Fruit fly (Drosophila melanogaster) whole organism, embryonic: ENCODE data around the gene Cpr76Bc.
"Not testable (repeated sequence)": the region's sequence is repeated elsewhere in the genome, so short reads cannot be mapped to it uniquely, and the experiment has no call there.

ENCODE experiments used
- Abd-B ChIP-seq: fragments of 200-800 bp; sonication (Bioruptor generic); optimal IDR thresholded peaks from 2 replicates; lab custom pipeline; 2018; ENCODE audit warnings: missing biosample characterization, mild to moderate bottlenecking, missing genetic modification characterization, moderate library complexity
- CG10565 ChIP-seq: fragments of 200-800 bp; sonication (Bioruptor generic); optimal IDR thresholded peaks from 3 replicates; lab custom pipeline; 2016; ENCODE audit warnings: missing biosample characterization, mild to moderate bottlenecking, missing genetic modification characterization
- CG13287 ChIP-seq: fragments of 200-800 bp; sonication (Bioruptor generic); IDR thresholded peaks from 2 replicates; pipeline ENCODE4 v1.3.6; 2022; ENCODE audit warnings: missing biosample characterization, missing genetic modification characterization; ENCODE audit not compliant: partially characterized antibody
- CG14860 ChIP-seq: fragments of 200-800 bp; sonication (Bioruptor generic); IDR thresholded peaks from 3 replicates; pipeline ENCODE4 v1.3.6; 2022; ENCODE audit warnings: missing biosample characterization, missing genetic modification characterization; ENCODE audit not compliant: partially characterized antibody
- CG17612 ChIP-seq: fragments of 200-800 bp; sonication (Bioruptor generic); IDR thresholded peaks from 2 replicates; pipeline ENCODE4 v1.3.6; 2022; ENCODE audit warnings: missing biosample characterization, missing genetic modification characterization
- CG18011 ChIP-seq: fragments of 200-800 bp; sonication (Bioruptor generic); optimal IDR thresholded peaks from 2 replicates; lab custom pipeline; 2017; ENCODE audit warnings: missing biosample characterization, missing genetic modification characterization, mild to moderate bottlenecking, moderate library complexity, missing genotype
- CG18262 ChIP-seq: fragments of 200-800 bp; optimal IDR thresholded peaks from 3 replicates; lab custom pipeline; 2019; ENCODE audit warnings: missing biosample characterization, mild to moderate bottlenecking, missing genetic modification characterization, moderate library complexity
- CG2199 ChIP-seq: fragments of 200-800 bp; sonication (Bioruptor generic); IDR thresholded peaks from 3 replicates; pipeline ENCODE4 v1.3.6; 2022; ENCODE audit warnings: missing biosample characterization, missing genetic modification characterization
- CG30020 ChIP-seq: fragments of 200-800 bp; optimal IDR thresholded peaks from 2 replicates; lab custom pipeline; 2019; ENCODE audit warnings: missing biosample characterization, mild to moderate bottlenecking, missing genetic modification characterization, moderate library complexity
- CG3163 ChIP-seq: fragments of 200-800 bp; sonication (Bioruptor generic); optimal IDR thresholded peaks from 3 replicates; lab custom pipeline; 2016; ENCODE audit warnings: missing biosample characterization, missing genetic modification characterization
- CG8290 ChIP-seq, 3 experiments: fragments of 200-800 bp; sonication (Bioruptor generic); optimal IDR thresholded peaks; 2 replicates each; lab custom pipeline; 2016 to 2019; ENCODE audit warnings: missing biosample characterization in 3 of 3, missing genetic modification characterization in 3 of 3, mild to moderate bottlenecking in 2 of 3, moderate library complexity in 1 of 3
- CTCF ChIP-seq: fragments of 200-800 bp; sonication (Bioruptor generic); optimal IDR thresholded peaks from 2 replicates; lab custom pipeline; 2017; ENCODE audit warnings: missing biosample characterization, mild to moderate bottlenecking, missing genetic modification characterization, moderate library complexity
- Camta ChIP-seq: fragments of 200-800 bp; sonication (Bioruptor generic); optimal IDR thresholded peaks from 2 replicates; lab custom pipeline; 2016; ENCODE audit warnings: missing biosample characterization, missing genetic modification characterization
- Deaf1 ChIP-seq: fragments of 200-800 bp; optimal IDR thresholded peaks from 3 replicates; lab custom pipeline; 2019; ENCODE audit warnings: missing biosample characterization, mild to moderate bottlenecking, missing genetic modification characterization, moderate library complexity
- Dek ChIP-seq: fragments of 200-800 bp; sonication (Bioruptor generic); optimal IDR thresholded peaks from 3 replicates; lab custom pipeline; 2019; ENCODE audit warnings: missing biosample characterization, mild to moderate bottlenecking, missing genetic modification characterization, moderate library complexity
- Dp ChIP-seq: fragments of 200-800 bp; sonication (Bioruptor generic); optimal IDR thresholded peaks from 2 replicates; lab custom pipeline; 2018; ENCODE audit warnings: missing biosample characterization, mild to moderate bottlenecking, missing genetic modification characterization, moderate library complexity
- Drgx ChIP-seq: fragments of 200-800 bp; sonication (Bioruptor generic); IDR thresholded peaks from 2 replicates; pipeline ENCODE4 v1.3.6; 2022; ENCODE audit warnings: missing biosample characterization, missing genetic modification characterization
- Ets65A ChIP-seq: fragments of 200-800 bp; sonication (Bioruptor generic); peaks from one replicate; lab custom pipeline; 2016; ENCODE audit warnings: missing biosample characterization, missing genetic modification characterization
- HLH54F ChIP-seq: fragments of 200-800 bp; sonication (Bioruptor generic); optimal IDR thresholded peaks from 3 replicates; lab custom pipeline; 2016; ENCODE audit warnings: missing biosample characterization, missing genetic modification characterization
- Hr39 ChIP-seq: fragments of >200 bp; optimal IDR thresholded peaks from 2 replicates; lab custom pipeline; 2017
- Hr78 ChIP-seq, 2 experiments: fragments of 200-800 bp in 1 of 2; fragments of >200 bp in 1 of 2; sonication (Bioruptor generic) in 1 of 2; optimal IDR thresholded peaks; 2 replicates each; lab custom pipeline; 2017 to 2019; ENCODE audit warnings: missing biosample characterization in 2 of 2, missing genetic modification characterization in 2 of 2, mild to moderate bottlenecking in 1 of 2, moderate library complexity in 1 of 2
- Med ChIP-seq: fragments of 200-800 bp; sonication (Bioruptor generic); peaks from one replicate; lab custom pipeline; 2016; ENCODE audit warnings: missing biosample characterization, missing genetic modification characterization, mild to moderate bottlenecking, inconsistent platforms, moderate library complexity
- Meics ChIP-seq: fragments of 200-800 bp; sonication (Bioruptor generic); optimal IDR thresholded peaks from 2 replicates; lab custom pipeline; 2017; ENCODE audit warnings: missing biosample characterization, mild to moderate bottlenecking, missing genetic modification characterization
- Sox100B ChIP-seq: fragments of 200-800 bp; sonication (Bioruptor generic); optimal IDR thresholded peaks from 3 replicates; lab custom pipeline; 2018; ENCODE audit warnings: missing biosample characterization, mild to moderate bottlenecking, missing genetic modification characterization
- Sox102F ChIP-seq: fragments of 200-800 bp; sonication (Bioruptor generic); optimal IDR thresholded peaks from 2 replicates; lab custom pipeline; 2018; ENCODE audit warnings: missing biosample characterization, mild to moderate bottlenecking, missing genetic modification characterization, moderate library complexity
- Trl ChIP-seq, 3 experiments: fragments of >200 bp in 2 of 3; fragments of 200-800 bp in 1 of 3; sonication (Bioruptor generic) in 1 of 3; optimal IDR thresholded peaks; 2 replicates in 1 of 3; 3 replicates in 2 of 3; lab custom pipeline; 2016 to 2017; ENCODE audit warnings: missing biosample characterization in 1 of 3, missing genetic modification characterization in 1 of 3
- chinmo ChIP-seq: fragments of 200-800 bp; sonication (Bioruptor generic); IDR thresholded peaks from 4 replicates; pipeline ENCODE4 v1.3.6; 2022; ENCODE audit warnings: missing biosample characterization, missing genetic modification characterization; ENCODE audit not compliant: partially characterized antibody
- cwo ChIP-seq: fragments of 200-800 bp; sonication (Bioruptor generic); optimal IDR thresholded peaks from 3 replicates; lab custom pipeline; 2017; ENCODE audit warnings: missing biosample characterization, missing genetic modification characterization, mild to moderate bottlenecking, moderate library complexity, missing genetic modification reagents
- dan ChIP-seq: fragments of 200-800 bp; sonication (Bioruptor generic); IDR thresholded peaks from 2 replicates; pipeline ENCODE4 v1.3.6; 2022; ENCODE audit warnings: missing biosample characterization, missing genetic modification characterization
- eyg ChIP-seq: fragments of 200-800 bp; sonication (Bioruptor generic); optimal IDR thresholded peaks from 3 replicates; lab custom pipeline; 2016; ENCODE audit warnings: missing biosample characterization, missing genetic modification characterization
- nmo ChIP-seq: fragments of 200-800 bp; sonication (Bioruptor generic); optimal IDR thresholded peaks from 2 replicates; lab custom pipeline; 2018; ENCODE audit warnings: missing biosample characterization, mild to moderate bottlenecking, missing genetic modification characterization, moderate library complexity
- oc ChIP-seq: fragments of 200-800 bp; sonication (Bioruptor generic); optimal IDR thresholded peaks from 2 replicates; lab custom pipeline; 2018; ENCODE audit warnings: missing biosample characterization, mild to moderate bottlenecking, missing genetic modification characterization, moderate library complexity
- repo ChIP-seq: fragments of 200-800 bp; sonication (Bioruptor generic); optimal IDR thresholded peaks from 2 replicates; lab custom pipeline; 2016; ENCODE audit warnings: missing biosample characterization, missing genetic modification characterization
- sens ChIP-seq: fragments of 200-800 bp; sonication (Bioruptor generic); peaks from one replicate; lab custom pipeline; 2016; ENCODE audit warnings: missing biosample characterization, missing genetic modification characterization
- sqz ChIP-seq: fragments of 200-800 bp; sonication (Bioruptor generic); optimal IDR thresholded peaks from 3 replicates; lab custom pipeline; 2018; ENCODE audit warnings: missing biosample characterization, mild to moderate bottlenecking, missing genetic modification characterization
- sr ChIP-seq: fragments of 200-800 bp; sonication (Bioruptor generic); IDR thresholded peaks from 3 replicates; pipeline ENCODE4 v1.3.6; 2022; ENCODE audit warnings: missing biosample characterization, missing genetic modification characterization
- stwl ChIP-seq: fragments of 200-800 bp; sonication (Bioruptor generic); optimal IDR thresholded peaks from 3 replicates; lab custom pipeline; 2018; ENCODE audit warnings: missing biosample characterization, mild to moderate bottlenecking, missing genetic modification characterization, moderate library complexity
- usp ChIP-seq: fragments of >200 bp; optimal IDR thresholded peaks from 2 replicates; lab custom pipeline; 2017; ENCODE audit warnings: missing biosample characterization, missing genetic modification characterization
- z ChIP-seq: fragments of 200-800 bp; sonication (Bioruptor generic); IDR thresholded peaks from 3 replicates; pipeline ENCODE4 v1.3.6; 2022; ENCODE audit warnings: missing biosample characterization, missing genetic modification characterization
- zen2 ChIP-seq: fragments of 200-800 bp; sonication (Bioruptor generic); IDR thresholded peaks from 3 replicates; pipeline ENCODE4 v1.3.6; 2022; ENCODE audit warnings: missing biosample characterization, missing genetic modification characterization; ENCODE audit not compliant: partially characterized antibody

Gene Cpr76Bc

DNA sequence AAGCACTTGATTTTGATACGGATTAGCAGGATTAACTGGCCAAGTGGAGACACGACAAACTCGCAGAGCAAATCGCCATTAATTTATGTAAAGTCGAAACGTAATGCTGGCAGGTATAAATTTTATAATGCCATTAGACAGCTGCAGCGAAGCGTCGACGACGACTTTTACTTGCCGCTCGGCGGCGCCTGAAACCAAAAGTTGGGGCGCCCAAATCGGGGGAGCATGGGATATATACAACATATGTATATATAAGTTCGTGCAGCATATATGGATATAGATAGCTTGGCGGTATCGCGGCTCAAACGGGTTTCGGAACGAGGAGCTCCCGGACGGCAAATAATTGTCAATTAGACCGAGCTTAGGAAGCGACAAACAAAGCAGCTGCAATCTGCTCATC lies at the start of gene Cpr76Bc:
TSS of gene Cpr76Bc (plus strand) at position 301 of the 400 bp plus-strand sequence.
- TF ChIP-seq oc (tag; lab: Kevin White, UChicago) (peak; percentile 12), Ets65A (peak; percentile 26), Drgx (GFP tag; lab: Robert Waterston, UW) (0 out of 2 replicates have a peak, but pooled peaks have one; percentile 37), Sox100B (GFP tag; lab: Kevin White, UChicago) (no peak), CTCF (no peak)
- TF ChIP-seq, all 482 proteins: peak for 3

DNA sequence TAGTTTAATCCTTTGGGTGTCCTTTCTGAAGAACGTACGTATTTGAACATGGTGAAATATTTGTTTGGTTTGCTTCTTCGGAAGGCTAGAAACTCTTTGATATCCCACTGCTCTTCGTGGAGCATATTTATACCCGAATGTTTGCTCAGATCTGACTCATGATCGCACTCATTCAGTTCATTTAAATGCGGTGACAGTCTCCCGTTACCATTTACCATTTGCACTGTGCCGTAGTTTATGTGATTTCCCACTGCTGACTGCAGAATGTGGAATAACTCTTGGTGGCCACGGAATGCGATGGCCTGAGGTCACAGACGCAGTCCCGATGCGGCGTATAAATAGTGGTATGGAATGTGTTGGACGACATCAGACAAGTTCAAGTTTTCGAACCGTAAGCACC lies 48.6 kb upstream of the Cpr76Bc start, which contains the start of the genes 825-Oak and CG12519:
TSS of gene 825-Oak (minus strand) at position 101 of the 400 bp plus-strand sequence.
TSS of gene CG12519 (plus strand) at position 364 of the 400 bp plus-strand sequence.
- TF ChIP-seq Dek (tag; lab: Kevin White, UChicago); repo (GFP tag; lab: Kevin White, UChicago); dan: not testable (repeated sequence)

DNA sequence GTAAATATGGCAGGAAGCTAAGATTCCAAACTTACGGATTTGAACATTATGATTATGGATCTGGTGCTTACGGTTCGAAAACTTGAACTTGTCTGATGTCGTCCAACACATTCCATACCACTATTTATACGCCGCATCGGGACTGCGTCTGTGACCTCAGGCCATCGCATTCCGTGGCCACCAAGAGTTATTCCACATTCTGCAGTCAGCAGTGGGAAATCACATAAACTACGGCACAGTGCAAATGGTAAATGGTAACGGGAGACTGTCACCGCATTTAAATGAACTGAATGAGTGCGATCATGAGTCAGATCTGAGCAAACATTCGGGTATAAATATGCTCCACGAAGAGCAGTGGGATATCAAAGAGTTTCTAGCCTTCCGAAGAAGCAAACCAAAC lies 45.3 kb upstream of the Cpr76Bc start, which contains the start of the genes CG18294 and CG32213:
TSS of gene CG18294 (minus strand) at position 101 of the 400 bp plus-strand sequence.
TSS of gene CG32213 (plus strand) at position 362 of the 400 bp plus-strand sequence.
- not testable (repeated sequence) for TF ChIP-seq z (GFP tag; lab: Robert Waterston, UW); Meics (GFP tag; lab: Kevin White, UChicago); CG10565

DNA sequence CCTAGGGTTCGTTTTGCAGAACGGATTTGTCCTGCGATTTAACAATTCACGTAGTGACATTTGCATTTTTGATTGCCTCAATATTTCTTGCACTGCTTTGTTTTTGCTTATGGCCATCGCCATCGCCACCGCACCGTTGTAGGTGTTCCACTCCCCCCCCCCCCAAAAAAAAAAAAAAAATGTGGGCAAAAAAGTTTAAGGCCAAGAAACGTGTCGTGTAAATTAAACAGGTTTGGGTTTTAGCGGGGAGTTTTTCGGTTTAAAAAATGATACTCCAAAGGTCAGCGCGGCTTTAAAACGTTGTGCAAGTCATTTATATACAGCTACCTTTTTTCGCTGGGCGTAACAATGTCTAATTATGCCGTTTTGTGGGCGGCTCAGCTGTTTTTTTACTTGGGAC lies 39.5 kb upstream of the Cpr76Bc start:
- peak; percentile 48 for TF ChIP-seq sqz (GFP tag; lab: Kevin White, UChicago)
- no peak for TF ChIP-seq Sox102F
- TF ChIP-seq CG30020: no peak
- peak; percentile 52; the same call in 1 of the 4 replicates for TF ChIP-seq chinmo
- TF ChIP-seq Hr78 (GFP tag; optimal IDR thresholded peaks at IDR 0.05; lab: Kevin White, UChicago): peak in 1 of 2 experiments; percentile 1
- no peak for TF ChIP-seq Camta (GFP tag; lab: Kevin White, UChicago)
- no peak for TF ChIP-seq sr (GFP tag; lab: Robert Waterston, UW)
- TF ChIP-seq cwo (GFP tag; lab: Kevin White, UChicago): no peak

DNA sequence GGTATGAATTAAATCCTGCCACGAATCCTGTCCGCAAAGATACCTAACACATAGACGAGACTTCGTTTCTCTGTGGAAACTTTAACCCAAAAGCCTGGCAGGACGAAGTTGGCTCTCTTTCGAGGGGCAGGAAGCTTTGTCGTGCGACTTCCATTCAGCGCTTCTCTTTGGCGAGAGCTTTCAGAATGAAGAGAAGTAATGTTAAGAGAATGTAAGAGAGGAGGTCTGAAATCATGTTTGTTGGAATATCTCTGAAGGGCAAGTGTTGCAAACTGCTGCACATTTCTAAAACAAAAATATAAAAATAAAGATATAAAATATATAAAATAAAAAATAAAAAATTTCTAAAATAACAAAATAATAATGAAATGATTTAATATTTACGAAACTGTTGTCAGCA lies 38.7 kb upstream of the Cpr76Bc start:
- TF ChIP-seq Deaf1 (tag; lab: Kevin White, UChicago) (peak; percentile 48), eyg (GFP tag; lab: Kevin White, UChicago) (no peak), zen2 (no peak), Hr39 (lab: Kevin White, UChicago) (no peak), Drgx (GFP tag; lab: Robert Waterston, UW) (no peak), Trl (optimal IDR thresholded peaks at IDR 0.05; lab: Kevin White, UChicago) (peak; percentile 50 to 54), Trl (GFP tag; optimal IDR thresholded peaks at IDR 0.05; lab: Kevin White, UChicago) (no peak), CG3163 (GFP tag; lab: Kevin White, UChicago) (peak; percentile 82)

DNA sequence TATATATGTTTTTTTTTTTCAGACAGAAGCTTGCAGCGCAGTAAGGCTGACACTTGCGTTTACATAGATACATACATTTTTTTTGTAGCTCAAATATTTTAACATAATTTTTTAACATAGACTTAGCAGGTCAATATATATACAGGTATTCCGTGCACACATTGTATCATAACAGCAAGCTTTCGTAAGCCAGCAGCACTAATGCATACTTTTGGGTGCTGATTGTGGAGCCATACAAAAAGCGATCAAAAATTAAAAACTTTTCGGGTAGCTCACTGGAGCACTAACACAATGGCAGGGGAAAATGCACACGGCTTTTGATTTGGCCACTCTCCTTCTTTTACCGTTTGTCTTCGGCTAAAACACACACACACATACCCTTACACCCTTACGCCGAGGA lies 37.7 kb upstream of the Cpr76Bc start:
- peak; percentile 22; the same call in 1 of the 2 replicates for TF ChIP-seq CG13287 (GFP tag; lab: Robert Waterston, UW)
- no peak for TF ChIP-seq CG17612 (GFP tag; lab: Robert Waterston, UW)
- TF ChIP-seq repo (GFP tag; lab: Kevin White, UChicago): no peak
- TF ChIP-seq HLH54F: no peak
- peak; percentile 90 for TF ChIP-seq stwl
- peak; percentile 48 for TF ChIP-seq Med (GFP tag; lab: Kevin White, UChicago)
- TF ChIP-seq CG18262 (tag; lab: Kevin White, UChicago): no peak
- TF ChIP-seq Abd-B (GFP tag; lab: Kevin White, UChicago): peak; percentile 24
- TF ChIP-seq nmo (GFP tag; lab: Kevin White, UChicago): no peak
- no peak for TF ChIP-seq usp (GFP tag; lab: Kevin White, UChicago)
- TF ChIP-seq Dp (GFP tag; lab: Kevin White, UChicago): no peak
- peak; percentile 97 for TF ChIP-seq CG18011 (GFP tag; lab: Kevin White, UChicago)
- TF ChIP-seq CG14860 (GFP tag; lab: Robert Waterston, UW): no peak
- TF ChIP-seq CG2199 (GFP tag; lab: Robert Waterston, UW): 0 out of 3 replicates have a peak, but pooled peaks have one; percentile 18
- peak; percentile 6 for TF ChIP-seq CG8290 (GFP tag; optimal IDR thresholded peaks at IDR 0.05; lab: Kevin White, UChicago)
- TF ChIP-seq CG8290 (tag; optimal IDR thresholded peaks at IDR 0.05; lab: Kevin White, UChicago): no peak
- peak; percentile 23 for TF ChIP-seq sens (GFP tag; lab: Kevin White, UChicago)
- TF ChIP-seq Ets65A: peak; percentile 88
- TF ChIP-seq, all 482 proteins: peak for 9
